Worm (Caenorhabditis elegans): ENCODE measurements around the gene fbxa-81.

Gene fbxa-81

DNA sequence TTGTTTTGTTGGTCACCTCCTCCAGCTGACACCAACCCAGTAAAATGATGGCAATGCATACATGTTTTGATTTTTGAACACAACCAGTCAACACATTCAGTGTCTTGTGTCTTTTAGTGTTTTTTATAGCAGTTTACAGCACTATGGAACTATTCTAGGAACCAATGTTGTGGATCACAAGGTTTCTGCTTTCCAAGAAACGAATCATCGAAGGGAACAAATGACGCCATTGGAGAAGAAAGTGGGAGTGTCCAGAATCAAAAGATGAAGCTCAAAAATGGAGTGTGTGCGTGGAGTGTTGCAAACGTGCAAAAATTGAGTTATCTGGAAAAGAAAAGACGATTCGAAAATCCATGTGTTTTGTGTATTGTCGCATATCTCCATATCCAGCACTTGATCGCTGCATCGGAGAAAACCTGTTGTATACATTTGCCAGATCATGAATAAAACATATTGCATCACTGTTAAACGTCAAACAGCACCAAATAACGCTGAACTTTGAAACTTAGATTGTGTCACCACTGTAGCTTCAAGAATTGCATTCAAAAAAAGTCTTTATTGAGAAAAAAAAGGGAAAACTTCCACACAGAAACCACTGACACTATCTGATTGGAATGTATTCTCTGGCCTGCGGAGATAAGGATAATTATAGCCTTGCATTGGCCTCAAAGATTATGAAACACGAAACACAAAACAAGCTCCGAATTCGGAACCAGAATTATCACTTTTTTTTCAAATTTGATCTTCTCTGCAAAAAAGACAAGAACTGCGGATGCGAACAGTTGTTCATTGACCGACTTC is 20.6 kb upstream of the fbxa-81 start:
- no peak for TF ChIP-seq skn-1 (tag; optimal IDR thresholded peaks at IDR 0.05)
- TF ChIP-seq egl-27 (tag; optimal IDR thresholded peaks at IDR 0.05), result no peak
- TF ChIP-seq nhr-23 (tag; optimal IDR thresholded peaks at IDR 0.05), result peak; percentile 6
- TF ChIP-seq mml-1 (tag; optimal IDR thresholded peaks at IDR 0.05), result no peak
- no peak for TF ChIP-seq nhr-237 (tag; optimal IDR thresholded peaks at IDR 0.05)
- TF ChIP-seq snpc-4 (tag; optimal IDR thresholded peaks at IDR 0.05), result no peak
- TF ChIP-seq ztf-11 (tag; optimal IDR thresholded peaks at IDR 0.05), result no peak
- peak; percentile 92 for TF ChIP-seq fkh-10 (GFP tag; optimal IDR thresholded peaks at IDR 0.05)
- TF ChIP-seq lin-15B (tag; optimal IDR thresholded peaks at IDR 0.05), result no peak
- TF ChIP-seq aly-2 (tag; optimal IDR thresholded peaks at IDR 0.05), result no peak
- TF ChIP-seq tbx-2 (tag; optimal IDR thresholded peaks at IDR 0.05), result no peak
- peak; percentile 70 for TF ChIP-seq elt-1 (tag; optimal IDR thresholded peaks at IDR 0.05)
- TF ChIP-seq nhr-28 (tag; optimal IDR thresholded peaks at IDR 0.05), result no peak
- no peak for TF ChIP-seq lsy-12 (tag; optimal IDR thresholded peaks at IDR 0.05)
- TF ChIP-seq jun-1 (tag; optimal IDR thresholded peaks at IDR 0.05), result peak; percentile 73
- no peak for TF ChIP-seq pha-4 (tag; optimal IDR thresholded peaks at IDR 0.05)
- TF ChIP-seq daf-12 (tag; optimal IDR thresholded peaks at IDR 0.05), result no peak
- TF ChIP-seq pqm-1 (tag; optimal IDR thresholded peaks at IDR 0.05), result peak; percentile 19
- TF ChIP-seq zag-1 (tag; optimal IDR thresholded peaks at IDR 0.05), result no peak
- no peak for TF ChIP-seq egl-5 (tag; optimal IDR thresholded peaks at IDR 0.05)
- TF ChIP-seq fkh-2 (tag; optimal IDR thresholded peaks at IDR 0.05), result no peak
- no peak for TF ChIP-seq hmg-11 (tag; optimal IDR thresholded peaks at IDR 0.05)
- TF ChIP-seq mdl-1 (tag; optimal IDR thresholded peaks at IDR 0.05), result no peak
- no peak for TF ChIP-seq unc-62 (GFP tag; optimal IDR thresholded peaks at IDR 0.05)
- no peak for TF ChIP-seq R02D3.7 (tag; optimal IDR thresholded peaks at IDR 0.05)
- TF ChIP-seq ZK546.5 (tag; optimal IDR thresholded peaks at IDR 0.05), result no peak
- no peak for TF ChIP-seq ceh-16 (tag; optimal IDR thresholded peaks at IDR 0.05)
- peak in 2 of 3 experiments; percentile 41 to 79 for TF ChIP-seq elt-3 (tag; optimal IDR thresholded peaks at IDR 0.05)
- no peak for TF ChIP-seq ceh-9 (tag; optimal IDR thresholded peaks at IDR 0.05)
- TF ChIP-seq unc-39 (tag; optimal IDR thresholded peaks at IDR 0.05), result no peak
- TF ChIP-seq ama-1 (optimal IDR thresholded peaks at IDR 0.05), result no peak
- TF ChIP-seq nhr-11 (tag; optimal IDR thresholded peaks at IDR 0.05), result peak; percentile 93
- peak; percentile 63 for TF ChIP-seq nfya-1 (tag; optimal IDR thresholded peaks at IDR 0.05; ENCODE audit: insufficient read depth)
- no peak for TF ChIP-seq ztf-4 (tag; optimal IDR thresholded peaks at IDR 0.05)
- peak; percentile 85 for TF ChIP-seq nhr-43 (tag; optimal IDR thresholded peaks at IDR 0.05; ENCODE audit: poor library complexity, severe bottlenecking)
- TF ChIP-seq elt-2 (tag; optimal IDR thresholded peaks at IDR 0.05), result peak; percentile 55
- no peak for TF ChIP-seq fos-1 (tag; optimal IDR thresholded peaks at IDR 0.05)

DNA sequence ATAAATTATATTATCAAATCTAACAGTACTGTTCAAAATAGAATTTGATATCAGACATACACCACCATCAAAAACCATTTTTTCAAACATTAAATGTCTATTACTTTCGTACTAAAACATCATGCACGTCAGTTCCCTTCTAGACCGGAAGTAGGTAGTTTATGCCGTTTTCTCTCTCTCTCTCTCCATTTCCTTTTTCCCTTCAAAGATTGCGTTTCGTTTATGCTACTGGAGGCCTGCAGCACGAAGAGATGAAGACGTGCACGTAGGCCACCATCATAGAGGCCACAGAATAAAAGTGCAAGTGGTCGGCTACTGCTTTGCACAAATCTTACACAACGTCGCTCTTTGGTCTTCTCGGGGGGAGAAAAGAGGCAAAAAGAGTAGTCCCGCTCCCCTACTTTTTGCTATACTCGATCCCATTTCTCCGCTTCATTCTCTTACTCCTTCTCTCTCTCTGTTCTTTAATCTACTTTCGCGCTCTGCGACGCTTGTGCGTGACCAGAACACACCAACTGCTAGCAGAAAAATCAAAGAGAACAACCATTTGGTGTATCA is 19.6 kb upstream of the fbxa-81 start:
- TF ChIP-seq nhr-12 (tag; optimal IDR thresholded peaks at IDR 0.05) (no peak), lin-39 (tag; optimal IDR thresholded peaks at IDR 0.05) (peak; percentile 89), nhr-28 (tag; optimal IDR thresholded peaks at IDR 0.05) (no peak), nhr-25 (tag; optimal IDR thresholded peaks at IDR 0.05) (peak; percentile 74), hmg-11 (tag; optimal IDR thresholded peaks at IDR 0.05) (peak; percentile 17), fkh-10 (GFP tag; optimal IDR thresholded peaks at IDR 0.05) (peak; percentile 73), aly-2 (tag; optimal IDR thresholded peaks at IDR 0.05) (no peak), eor-1 (tag; optimal IDR thresholded peaks at IDR 0.05) (no peak), egl-5 (tag; optimal IDR thresholded peaks at IDR 0.05) (peak; percentile 22), pha-4 (tag; optimal IDR thresholded peaks at IDR 0.05) (peak; percentile 70), elt-1 (tag; optimal IDR thresholded peaks at IDR 0.05) (peak; percentile 36), nhr-77 (tag; optimal IDR thresholded peaks at IDR 0.05) (no peak), fkh-2 (tag; optimal IDR thresholded peaks at IDR 0.05) (no peak), ceh-28 (tag; optimal IDR thresholded peaks at IDR 0.05) (peak; percentile 39), daf-12 (tag; optimal IDR thresholded peaks at IDR 0.05) (peak; percentile 61), nfya-1 (tag; optimal IDR thresholded peaks at IDR 0.05; ENCODE audit: insufficient read depth) (peak; percentile 65), jun-1 (tag; optimal IDR thresholded peaks at IDR 0.05) (peak; percentile 33), ztf-11 (tag; optimal IDR thresholded peaks at IDR 0.05) (no peak), skn-1 (tag; optimal IDR thresholded peaks at IDR 0.05) (no peak), pqm-1 (tag; optimal IDR thresholded peaks at IDR 0.05) (no peak), lsy-12 (tag; optimal IDR thresholded peaks at IDR 0.05) (no peak), lin-15B (tag; optimal IDR thresholded peaks at IDR 0.05) (peak; percentile 4), ceh-9 (tag; optimal IDR thresholded peaks at IDR 0.05) (peak; percentile 8), unc-39 (tag; optimal IDR thresholded peaks at IDR 0.05) (no peak), ztf-4 (tag; optimal IDR thresholded peaks at IDR 0.05) (no peak), sea-2 (GFP tag; optimal IDR thresholded peaks at IDR 0.05) (peak; percentile 48), nhr-43 (tag; optimal IDR thresholded peaks at IDR 0.05; ENCODE audit: poor library complexity, severe bottlenecking) (peak; percentile 52), elt-3 (tag; optimal IDR thresholded peaks at IDR 0.05) (peak in 1 of 3 experiments; percentile 59), egl-27 (tag; optimal IDR thresholded peaks at IDR 0.05) (peak; percentile 12), tbx-2 (tag; optimal IDR thresholded peaks at IDR 0.05) (peak; percentile 70), zag-1 (tag; optimal IDR thresholded peaks at IDR 0.05) (no peak), nhr-23 (tag; optimal IDR thresholded peaks at IDR 0.05) (peak; percentile 31), R02D3.7 (tag; optimal IDR thresholded peaks at IDR 0.05) (peak; percentile 32), ZK546.5 (tag; optimal IDR thresholded peaks at IDR 0.05) (no peak), fos-1 (tag; optimal IDR thresholded peaks at IDR 0.05) (peak; percentile 15), snpc-4 (tag; optimal IDR thresholded peaks at IDR 0.05) (no peak), mml-1 (tag; optimal IDR thresholded peaks at IDR 0.05) (no peak), nhr-76 (tag; optimal IDR thresholded peaks at IDR 0.05) (no peak), unc-62 (GFP tag; optimal IDR thresholded peaks at IDR 0.05) (peak; percentile 33)

Measured in whole organism, L3 larva.